Worm (Caenorhabditis elegans): ENCODE data around the gene C03H5.7.

- TF ChIP-seq nhr-12 (tag; optimal IDR thresholded peaks at IDR 0.05): no peak
- no peak for TF ChIP-seq C34F6.9 (tag; optimal IDR thresholded peaks at IDR 0.05)
Observed at ce11 chrII:423086-423485, 43.1 kb downstream of the C03H5.7 start, which contains the start of gene C24H12.8.
